Worm (Caenorhabditis elegans) whole organism, young adult: ENCODE results near the gene catp-2.

ENCODE experiments used
- ama-1 ChIP-seq, 3 experiments: fragments of 150-350 bp in 1 of 3; sonication (generic microtip) in 2 of 3; optimal IDR thresholded peaks; 2 replicates each; lab custom pipeline; 2014 to 2018; ENCODE audit warnings: missing biosample characterization in 2 of 3, missing genetic modification characterization in 2 of 3, missing genetic modification reagents in 2 of 3
- lsy-27 ChIP-seq: sonication (generic microtip); optimal IDR thresholded peaks from 2 replicates; lab custom pipeline; 2017; ENCODE audit warnings: missing genetic modification characterization, mild to moderate bottlenecking, missing compliant biosample characterization, antibody characterized with exemption, missing genotype, borderline replicate concordance; ENCODE audit not compliant: insufficient read depth
- pha-4 ChIP-seq: fragments of 150-350 bp; sonication (generic microtip); optimal IDR thresholded peaks from 2 replicates; lab custom pipeline; 2014; ENCODE audit warnings: missing biosample characterization, missing genetic modification reagents, missing genetic modification characterization

DNA sequence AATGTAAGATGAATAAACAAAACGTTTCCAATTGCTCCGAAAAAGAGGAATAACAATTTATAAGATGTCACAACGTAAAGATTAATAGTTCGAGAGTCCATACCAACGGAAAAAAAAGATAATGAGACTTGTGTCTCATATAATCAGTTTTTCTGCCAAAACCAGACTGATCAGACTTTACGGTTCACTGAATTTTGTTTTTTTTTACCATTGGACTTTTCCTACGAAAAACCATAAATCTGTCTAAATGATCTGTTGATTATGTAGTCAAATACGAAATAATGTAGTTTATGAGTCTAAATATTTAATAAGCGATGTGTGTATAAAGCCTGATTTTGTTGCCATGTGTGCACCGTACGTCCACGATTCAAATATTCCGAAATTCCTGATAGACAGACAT is 44.6 kb downstream of the catp-2 start, which contains the start of gene srsx-11:
- TF ChIP-seq ama-1 (optimal IDR thresholded peaks at IDR 0.05; lab: Kevin White, UChicago) (no peak), ama-1 (GFP tag; optimal IDR thresholded peaks at IDR 0.05; lab: Kevin White, UChicago) (no peak), lsy-27 (no peak), pha-4 (tag; lab: Kevin White, UChicago) (no peak)
